Fruit fly (Drosophila melanogaster) whole organism, embryonic: ENCODE data around the gene SsRbeta.

Experiments
- Adf1 ChIP-seq: fragments of 200-800 bp; sonication (Bioruptor generic); IDR thresholded peaks from 2 replicates; pipeline ENCODE4 v1.3.6; 2022; ENCODE audit warnings: missing biosample characterization, missing genetic modification characterization
- B-H2 ChIP-seq: fragments of 200-800 bp; sonication (Bioruptor generic); optimal IDR thresholded peaks from 2 replicates; lab custom pipeline; 2018; ENCODE audit warnings: missing biosample characterization, mild to moderate bottlenecking, missing genetic modification characterization
- BEAF-32 ChIP-seq: fragments of 200-800 bp; sonication (Bioruptor generic); optimal IDR thresholded peaks from 3 replicates; lab custom pipeline; 2017; ENCODE audit warnings: missing biosample characterization, missing genetic modification characterization, mild to moderate bottlenecking, moderate library complexity, missing genetic modification reagents
- CG10321 ChIP-seq: fragments of 200-800 bp; sonication (Bioruptor generic); IDR thresholded peaks from 2 replicates; pipeline ENCODE4 v1.3.6; 2022; ENCODE audit warnings: missing biosample characterization, missing genetic modification characterization
- CG10565 ChIP-seq: fragments of 200-800 bp; sonication (Bioruptor generic); optimal IDR thresholded peaks from 3 replicates; lab custom pipeline; 2016; ENCODE audit warnings: missing biosample characterization, mild to moderate bottlenecking, missing genetic modification characterization
- CG12155 ChIP-seq: fragments of 200-800 bp; sonication (Bioruptor generic); optimal IDR thresholded peaks from 3 replicates; lab custom pipeline; 2016; ENCODE audit warnings: missing biosample characterization, missing genetic modification characterization
- CG12744 ChIP-seq: fragments of 200-800 bp; sonication (Bioruptor generic); optimal IDR thresholded peaks from 2 replicates; lab custom pipeline; 2016; ENCODE audit warnings: missing biosample characterization, missing genetic modification characterization
- CG14441 ChIP-seq: fragments of 200-800 bp; sonication (Bioruptor generic); IDR thresholded peaks from 2 replicates; pipeline ENCODE4 v1.3.6; 2022; ENCODE audit warnings: missing biosample characterization, missing genetic modification characterization
- CG1602 ChIP-seq: fragments of 200-800 bp; sonication (Bioruptor generic); optimal IDR thresholded peaks from 3 replicates; lab custom pipeline; 2016; ENCODE audit warnings: missing biosample characterization, missing genetic modification characterization
- CG17186 ChIP-seq: fragments of 200-800 bp; sonication (Bioruptor generic); optimal IDR thresholded peaks from 3 replicates; lab custom pipeline; 2017; ENCODE audit warnings: missing biosample characterization, missing genetic modification reagents, missing genetic modification characterization
- CG17359 ChIP-seq: fragments of 200-800 bp; sonication (Bioruptor generic); optimal IDR thresholded peaks from 3 replicates; lab custom pipeline; 2018; ENCODE audit warnings: missing biosample characterization, mild to moderate bottlenecking, missing genetic modification characterization, moderate library complexity
- CG17802 ChIP-seq: fragments of 200-800 bp; sonication (Bioruptor generic); optimal IDR thresholded peaks from 2 replicates; lab custom pipeline; 2018; ENCODE audit warnings: missing biosample characterization, mild to moderate bottlenecking, missing genetic modification characterization, moderate library complexity
- CG2889 ChIP-seq: fragments of 200-800 bp; sonication (Bioruptor generic); IDR thresholded peaks from 3 replicates; pipeline ENCODE4 v1.3.6; 2022; ENCODE audit warnings: missing biosample characterization, missing genetic modification characterization
- CG31365 ChIP-seq: fragments of 200-800 bp; sonication (Bioruptor generic); optimal IDR thresholded peaks from 2 replicates; lab custom pipeline; 2018; ENCODE audit warnings: missing biosample characterization, mild to moderate bottlenecking, missing genetic modification characterization
- CG5245 ChIP-seq: fragments of 200-800 bp; sonication (Bioruptor generic); optimal IDR thresholded peaks from 3 replicates; lab custom pipeline; 2016; ENCODE audit warnings: missing biosample characterization, missing genetic modification characterization
- CG6689 ChIP-seq: fragments of 200-800 bp; sonication (Bioruptor generic); IDR thresholded peaks from 2 replicates; pipeline ENCODE4 v1.3.6; 2022; ENCODE audit warnings: missing biosample characterization, missing genetic modification characterization
- CG8281 ChIP-seq: fragments of 200-800 bp; sonication (Bioruptor generic); optimal IDR thresholded peaks from 2 replicates; lab custom pipeline; 2018; ENCODE audit warnings: missing biosample characterization, mild to moderate bottlenecking, missing genetic modification characterization, moderate library complexity
- CG8924 ChIP-seq: fragments of 200-800 bp; optimal IDR thresholded peaks from 3 replicates; lab custom pipeline; 2019; ENCODE audit warnings: missing biosample characterization, mild to moderate bottlenecking, missing genetic modification characterization, moderate library complexity
- CG9876 ChIP-seq: fragments of 200-800 bp; sonication (Bioruptor generic); optimal IDR thresholded peaks from 2 replicates; lab custom pipeline; 2016; ENCODE audit warnings: missing biosample characterization, missing genetic modification characterization
- CoRest ChIP-seq: fragments of 200-800 bp; sonication (Bioruptor generic); optimal IDR thresholded peaks from 3 replicates; lab custom pipeline; 2018; ENCODE audit warnings: missing biosample characterization, mild to moderate bottlenecking, missing genetic modification characterization, moderate library complexity
- Dad ChIP-seq: fragments of 200-800 bp; sonication (Bioruptor generic); optimal IDR thresholded peaks from 3 replicates; lab custom pipeline; 2016; ENCODE audit warnings: missing biosample characterization, missing genetic modification characterization
- Dip3 ChIP-seq: fragments of 200-800 bp; sonication (Bioruptor generic); optimal IDR thresholded peaks from 3 replicates; lab custom pipeline; 2016; ENCODE audit warnings: missing biosample characterization, missing genetic modification characterization
- ERR ChIP-seq: fragments of 200-800 bp; sonication (Bioruptor generic); optimal IDR thresholded peaks from 2 replicates; lab custom pipeline; 2016; ENCODE audit warnings: missing biosample characterization, missing genetic modification characterization
- Gug ChIP-seq: fragments of 200-800 bp; sonication (Bioruptor generic); IDR thresholded peaks from 4 replicates; pipeline ENCODE4 v1.3.6; 2022; ENCODE audit warnings: missing biosample characterization, missing genetic modification characterization
- H15 ChIP-seq: fragments of 200-800 bp; sonication (Bioruptor generic); IDR thresholded peaks from 3 replicates; pipeline ENCODE4 v1.3.6; 2022; ENCODE audit warnings: missing biosample characterization, missing genetic modification characterization
- H2.0 ChIP-seq: fragments of 200-800 bp; sonication (Bioruptor generic); IDR thresholded peaks from 2 replicates; pipeline ENCODE4 v1.3.6; 2022; ENCODE audit warnings: missing biosample characterization, missing genetic modification characterization
- Hey ChIP-seq: fragments of 200-800 bp; sonication (Bioruptor generic); optimal IDR thresholded peaks from 3 replicates; lab custom pipeline; 2018; ENCODE audit warnings: missing biosample characterization, mild to moderate bottlenecking, missing genetic modification characterization
- Hr3 ChIP-seq: fragments of 200-800 bp; sonication (Bioruptor generic); optimal IDR thresholded peaks from 3 replicates; lab custom pipeline; 2016; ENCODE audit warnings: missing biosample characterization, missing genetic modification characterization
- Hsf ChIP-seq: fragments of 200-800 bp; sonication (Bioruptor generic); optimal IDR thresholded peaks from 3 replicates; lab custom pipeline; 2016; ENCODE audit warnings: missing biosample characterization, missing genetic modification characterization
- Med ChIP-seq: fragments of 200-800 bp; sonication (Bioruptor generic); peaks from one replicate; lab custom pipeline; 2016; ENCODE audit warnings: missing biosample characterization, missing genetic modification characterization, mild to moderate bottlenecking, inconsistent platforms, moderate library complexity
- Opbp ChIP-seq: fragments of 200-800 bp; sonication (Bioruptor generic); IDR thresholded peaks from 3 replicates; pipeline ENCODE4 v1.3.6; 2022; ENCODE audit warnings: missing biosample characterization, missing genetic modification characterization; ENCODE audit not compliant: partially characterized antibody
- Rx ChIP-seq: fragments of 200-800 bp; sonication (Bioruptor generic); IDR thresholded peaks from 2 replicates; pipeline ENCODE4 v1.3.6; 2022; ENCODE audit warnings: missing biosample characterization, missing genetic modification characterization
- Six4 ChIP-seq: fragments of 200-800 bp; sonication (Bioruptor generic); optimal IDR thresholded peaks from 2 replicates; lab custom pipeline; 2016; ENCODE audit warnings: missing biosample characterization, missing genetic modification characterization
- Usf ChIP-seq: fragments of 200-800 bp; sonication (Bioruptor generic); optimal IDR thresholded peaks from 2 replicates; lab custom pipeline; 2017; ENCODE audit warnings: missing genotype, missing biosample characterization, missing genetic modification characterization
- amos ChIP-seq: fragments of 200-800 bp; sonication (Bioruptor generic); IDR thresholded peaks from 2 replicates; pipeline ENCODE4 v1.3.6; 2022; ENCODE audit warnings: missing biosample characterization, missing genetic modification characterization; ENCODE audit not compliant: partially characterized antibody
- ato ChIP-seq: fragments of 200-800 bp; sonication (Bioruptor generic); IDR thresholded peaks from 2 replicates; pipeline ENCODE4 v1.3.6; 2022; ENCODE audit warnings: missing biosample characterization, missing genetic modification characterization; ENCODE audit not compliant: partially characterized antibody
- bowl ChIP-seq: fragments of 200-800 bp; sonication (Bioruptor generic); IDR thresholded peaks from 2 replicates; pipeline ENCODE4 v1.3.6; 2022; ENCODE audit warnings: missing biosample characterization, missing genetic modification characterization
- bsh ChIP-seq, 2 experiments: fragments of 200-800 bp; sonication (Bioruptor generic); optimal IDR thresholded peaks; 2 replicates each; lab custom pipeline; 2017 to 2018; ENCODE audit warnings: mild to moderate bottlenecking in 2 of 2, missing biosample characterization in 2 of 2, missing genetic modification characterization in 2 of 2, moderate library complexity in 1 of 2
- fd64A ChIP-seq: fragments of 200-800 bp; sonication (Bioruptor generic); optimal IDR thresholded peaks from 3 replicates; lab custom pipeline; 2018; ENCODE audit warnings: missing biosample characterization, mild to moderate bottlenecking, missing genetic modification characterization
- gfzf ChIP-seq: fragments of 200-800 bp; sonication (Bioruptor generic); optimal IDR thresholded peaks from 2 replicates; lab custom pipeline; 2016; ENCODE audit warnings: missing biosample characterization, mild to moderate bottlenecking, missing genetic modification characterization, moderate library complexity
- gsb-n ChIP-seq: fragments of 200-800 bp; sonication (Bioruptor generic); optimal IDR thresholded peaks from 3 replicates; lab custom pipeline; 2018; ENCODE audit warnings: missing biosample characterization, mild to moderate bottlenecking, missing genetic modification characterization
- h ChIP-seq: fragments of >200 bp; optimal IDR thresholded peaks from 2 replicates; lab custom pipeline; 2017
- onecut ChIP-seq: fragments of 200-800 bp; sonication (Bioruptor generic); IDR thresholded peaks from 2 replicates; pipeline ENCODE4 v1.3.6; 2022; ENCODE audit warnings: missing biosample characterization, missing genetic modification characterization
- p53 ChIP-seq: fragments of 200-800 bp; sonication (Bioruptor generic); optimal IDR thresholded peaks from 2 replicates; lab custom pipeline; 2016; ENCODE audit warnings: missing biosample characterization, missing genetic modification characterization
- pnt ChIP-seq: fragments of 200-800 bp; sonication (Bioruptor generic); optimal IDR thresholded peaks from 3 replicates; lab custom pipeline; 2016; ENCODE audit warnings: missing biosample characterization, missing genetic modification characterization
- sc ChIP-seq, 3 experiments: fragments of >200 bp in 2 of 3; fragments of 200-800 bp in 1 of 3; sonication (Bioruptor generic) in 1 of 3; optimal IDR thresholded peaks; 2 replicates in 2 of 3; 3 replicates in 1 of 3; lab custom pipeline; 2017; ENCODE audit warnings: mild to moderate bottlenecking in 1 of 3, missing biosample characterization in 1 of 3, missing genetic modification characterization in 1 of 3, missing genetic modification reagents in 1 of 3
- sr ChIP-seq: fragments of 200-800 bp; sonication (Bioruptor generic); IDR thresholded peaks from 3 replicates; pipeline ENCODE4 v1.3.6; 2022; ENCODE audit warnings: missing biosample characterization, missing genetic modification characterization
- vfl ChIP-seq: fragments of 200-800 bp; sonication (Bioruptor generic); optimal IDR thresholded peaks from 2 replicates; lab custom pipeline; 2016; ENCODE audit warnings: missing biosample characterization, missing genetic modification characterization
- wdn ChIP-seq: fragments of 200-800 bp; sonication (Bioruptor generic); IDR thresholded peaks from 2 replicates; pipeline ENCODE4 v1.3.6; 2022; ENCODE audit warnings: missing biosample characterization, missing genetic modification characterization

Gene SsRbeta

DNA sequence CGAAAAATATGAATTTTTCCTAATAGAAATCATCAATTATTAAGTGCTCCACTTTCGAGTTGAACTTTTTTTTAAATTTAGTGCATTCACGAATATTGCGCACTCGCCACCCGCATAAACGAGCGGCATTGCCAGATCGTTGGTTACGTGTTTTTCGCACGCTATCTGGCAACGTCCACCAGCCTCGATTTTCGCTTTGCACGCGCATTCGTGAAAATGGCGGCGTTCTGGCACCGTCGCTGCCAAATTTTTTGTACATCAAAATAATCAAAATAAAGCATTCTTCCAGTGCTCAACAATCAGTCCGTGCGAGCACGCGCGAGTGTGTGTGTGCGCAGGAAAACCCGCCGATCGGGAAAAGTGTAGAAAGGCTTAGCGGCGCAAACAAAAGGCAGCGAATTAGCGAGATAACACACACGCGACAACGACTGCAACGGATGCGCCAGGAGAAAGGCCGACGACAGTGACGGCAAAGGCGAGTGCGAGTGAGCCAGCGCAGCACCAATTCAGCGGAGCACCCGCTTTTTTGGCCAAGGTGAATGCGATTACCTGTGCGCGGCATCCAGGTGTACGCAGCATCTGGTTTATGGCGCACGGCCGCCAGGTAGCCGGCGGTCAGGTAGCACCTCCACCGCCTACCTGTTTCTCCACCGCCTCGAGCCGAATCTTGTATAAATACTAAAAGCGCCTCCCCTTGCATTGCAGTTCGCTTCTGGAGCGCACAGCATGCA, 15.6 kb upstream of the SsRbeta start (continued):
- TF ChIP-seq CG10565, result peak; percentile 39
- TF ChIP-seq CoRest (tag; lab: Kevin White, UChicago), result peak; percentile 81
- peak; percentile 5 for TF ChIP-seq fd64A (GFP tag; lab: Kevin White, UChicago)
- TF ChIP-seq H15 (GFP tag; lab: Robert Waterston, UW), result no peak; the same call in 2 of the 3 replicates
- no peak for TF ChIP-seq CG8281 (tag; lab: Kevin White, UChicago)
- peak; percentile 69 for TF ChIP-seq CG31365 (tag; lab: Kevin White, UChicago)
- TF ChIP-seq Hsf (GFP tag; lab: Kevin White, UChicago), result peak; percentile 85
- peak; percentile 86 for TF ChIP-seq Dip3
- peak; percentile 61 for TF ChIP-seq CG12744
- TF ChIP-seq CG14441 (GFP tag; lab: Robert Waterston, UW), result peak; percentile 77
- peak; percentile 92 for TF ChIP-seq CG17186 (GFP tag; lab: Kevin White, UChicago)
- peak; percentile 72 for TF ChIP-seq onecut (GFP tag; lab: Robert Waterston, UW)
- peak; percentile 50; the same call in 1 of the 2 replicates for TF ChIP-seq ato (GFP tag; lab: Robert Waterston, UW)
- peak; percentile 73 for TF ChIP-seq CG17359
- TF ChIP-seq p53 (GFP tag; lab: Kevin White, UChicago), result peak; percentile 72
- TF ChIP-seq H2.0 (GFP tag; lab: Robert Waterston, UW), result peak; percentile 67
- peak; percentile 34 for TF ChIP-seq Usf
- peak; percentile 83 for TF ChIP-seq CG6689 (GFP tag; lab: Robert Waterston, UW)
- TF ChIP-seq BEAF-32, result peak; percentile 87
- TF ChIP-seq CG2889 (GFP tag; lab: Robert Waterston, UW), result no peak
- TF ChIP-seq bowl, result no peak
- TF ChIP-seq CG1602 (GFP tag; lab: Kevin White, UChicago), result peak; percentile 74
- no peak for TF ChIP-seq Hey
- peak; percentile 77 for TF ChIP-seq amos (GFP tag; lab: Robert Waterston, UW)
- TF ChIP-seq sr (GFP tag; lab: Robert Waterston, UW), result peak; percentile 26; the same call in 1 of the 3 replicates
- TF ChIP-seq vfl, result peak; percentile 85
- peak; percentile 43; the same call in 1 of the 2 replicates for TF ChIP-seq CG10321 (GFP tag; lab: Robert Waterston, UW)
- no peak for TF ChIP-seq h (lab: Kevin White, UChicago)
- TF ChIP-seq sc (optimal IDR thresholded peaks at IDR 0.05; lab: Kevin White, UChicago), result no peak
- TF ChIP-seq sc (GFP tag; optimal IDR thresholded peaks at IDR 0.05; lab: Kevin White, UChicago), result peak; percentile 0
- peak; percentile 67; the same call in 1 of the 2 replicates for TF ChIP-seq Rx (GFP tag; lab: Robert Waterston, UW)
- peak; percentile 76 for TF ChIP-seq Six4 (GFP tag; lab: Kevin White, UChicago)
- TF ChIP-seq gsb-n (tag; lab: Kevin White, UChicago), result no peak
- TF ChIP-seq CG8924 (tag; lab: Kevin White, UChicago), result peak; percentile 91
- peak; percentile 68 for TF ChIP-seq Adf1 (GFP tag; lab: Robert Waterston, UW)
- peak; percentile 76; the same call in 3 of the 4 replicates for TF ChIP-seq Gug
- peak; percentile 98 for TF ChIP-seq Med (GFP tag; lab: Kevin White, UChicago)
- TF ChIP-seq ERR (GFP tag; lab: Kevin White, UChicago), result peak; percentile 85
- TF ChIP-seq Opbp, result peak; percentile 79; the same call in 2 of the 3 replicates
- peak; percentile 75 for TF ChIP-seq pnt (GFP tag; lab: Kevin White, UChicago)
- no peak for TF ChIP-seq CG17802
- no peak for TF ChIP-seq gfzf (GFP tag; lab: Kevin White, UChicago)
- TF ChIP-seq bsh (GFP tag; optimal IDR thresholded peaks at IDR 0.05; lab: Kevin White, UChicago), result peak; percentile 41 to 71
- peak; percentile 80 for TF ChIP-seq CG12155 (GFP tag; lab: Kevin White, UChicago)
- peak; percentile 83 for TF ChIP-seq B-H2 (GFP tag; lab: Kevin White, UChicago)
- TF ChIP-seq CG9876 (GFP tag; lab: Kevin White, UChicago), result peak; percentile 50
- peak; percentile 59 for TF ChIP-seq CG5245
- TF ChIP-seq Dad, result peak; percentile 83
- peak; percentile 79 for TF ChIP-seq Hr3
- no peak for TF ChIP-seq wdn (GFP tag; lab: Robert Waterston, UW)
